Worm (Caenorhabditis elegans): ENCODE results near the gene F17H10.4.

The F17H10.4 gene

DNA sequence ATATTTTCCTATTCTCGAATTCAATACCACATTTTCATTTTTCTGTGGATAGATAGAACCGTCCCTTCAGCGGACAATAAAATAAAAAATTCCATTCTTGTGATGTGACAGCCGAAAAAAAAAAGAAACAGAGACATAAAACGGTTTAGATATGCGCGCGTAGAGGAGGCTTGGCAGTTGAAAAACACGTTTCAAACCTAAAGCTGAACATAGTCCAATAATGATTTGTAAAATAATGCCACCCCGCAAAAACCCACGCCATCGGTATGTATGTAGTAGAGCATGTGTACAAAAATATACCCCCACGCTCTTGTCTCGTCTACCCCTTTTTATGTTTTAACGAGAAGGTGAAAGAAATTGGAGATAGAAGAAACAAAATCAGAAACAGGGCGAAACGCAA lies 17.7 kb downstream of the F17H10.4 start (continued):
- TF ChIP-seq F10E7.11 (tag; optimal IDR thresholded peaks at IDR 0.05) (no peak), F33H1.4 (GFP tag; IDR thresholded peaks at IDR 0.05) (no peak), gei-17 (GFP tag; optimal IDR thresholded peaks at IDR 0.05) (peak; percentile 4), lsl-1 (GFP tag; optimal IDR thresholded peaks at IDR 0.05) (no peak), F37B4.10 (GFP tag; IDR thresholded peaks at IDR 0.05) (no peak), ztf-28 (GFP tag; IDR thresholded peaks at IDR 0.05) (no peak)

DNA sequence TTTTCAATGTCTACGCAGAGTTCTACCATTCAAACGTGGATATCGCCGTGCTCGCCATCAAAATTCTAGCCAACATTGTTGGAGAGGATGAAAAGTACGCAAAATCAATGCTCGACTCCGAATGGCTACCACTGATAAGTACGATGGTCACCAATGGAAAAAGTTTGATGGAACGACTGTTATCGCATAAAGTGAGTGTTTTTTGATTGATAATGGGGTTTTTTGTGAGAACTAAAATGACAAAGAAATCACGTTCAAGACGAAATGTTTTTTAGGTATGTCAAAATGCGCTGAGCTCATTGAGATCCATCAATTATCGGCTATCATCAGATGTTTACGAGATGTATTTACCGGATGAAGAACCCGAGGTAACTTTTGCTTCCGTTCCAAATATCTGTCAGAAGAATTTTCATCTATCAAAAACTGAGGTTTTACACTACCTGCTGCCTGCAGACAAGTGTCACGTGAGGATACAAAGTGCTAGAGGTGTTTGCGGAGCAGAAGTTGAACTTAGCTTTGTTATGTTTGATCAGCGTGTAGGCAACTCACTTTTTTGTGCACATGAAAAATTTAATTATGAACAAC lies 20.1 kb downstream of the F17H10.4 start:
- peak; percentile 24 for TF ChIP-seq nhr-80 (tag; optimal IDR thresholded peaks at IDR 0.05)
- 0 out of 2 replicates have a peak, but pooled peaks have one; percentile 30 for TF ChIP-seq pbrm-1 (GFP tag; IDR thresholded peaks at IDR 0.05)
- TF ChIP-seq ama-1 (optimal IDR thresholded peaks at IDR 0.05) = peak; percentile 34
- no peak for TF ChIP-seq ama-1 (GFP tag; optimal IDR thresholded peaks at IDR 0.05)
- 0 out of 2 replicates have a peak, but pooled peaks have one; percentile 35 for TF ChIP-seq let-526 (GFP tag; IDR thresholded peaks at IDR 0.05)
- TF ChIP-seq rcor-1 (GFP tag; IDR thresholded peaks at IDR 0.05) = no peak
- no peak for TF ChIP-seq bed-2 (GFP tag; IDR thresholded peaks at IDR 0.05)
- 0 out of 2 replicates have a peak, but pooled peaks have one; percentile 10 for TF ChIP-seq madf-3 (GFP tag; IDR thresholded peaks at IDR 0.05)
- TF ChIP-seq B0336.3 (GFP tag; IDR thresholded peaks at IDR 0.05) = 0 out of 2 replicates have a peak, but pooled peaks have one; percentile 40
- no peak for TF ChIP-seq lin-40 (tag; optimal IDR thresholded peaks at IDR 0.05)

DNA sequence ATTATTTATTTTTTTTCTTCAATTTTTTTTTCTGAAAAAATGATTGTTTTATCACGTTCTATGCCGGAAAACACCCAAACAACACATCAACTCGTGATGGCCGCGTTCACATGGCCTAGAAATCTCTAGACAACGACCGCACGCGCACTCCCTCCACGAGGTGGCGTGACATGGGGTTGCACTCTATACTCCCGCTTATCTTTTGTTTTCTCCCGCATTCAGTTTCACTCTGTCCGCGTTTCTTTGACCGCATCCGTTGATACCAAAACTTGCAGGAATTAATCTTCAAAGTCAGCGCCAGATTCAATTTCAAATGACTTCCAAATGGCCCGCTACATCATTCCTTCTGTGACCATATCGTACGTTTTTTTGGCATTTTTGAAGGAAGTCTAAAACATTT lies 21.4 kb downstream of the F17H10.4 start, which contains the start of gene F17H10.1:
Gene F17H10.1, plus strand, starts transcription at position 276 of the 400 bp plus-strand sequence.
- TF ChIP-seq nhr-90 (tag; optimal IDR thresholded peaks at IDR 0.05) = peak; percentile 48
- no peak for TF ChIP-seq ccch-3 (GFP tag; optimal IDR thresholded peaks at IDR 0.05)
- peak; percentile 64 for TF ChIP-seq B0035.1 (tag; optimal IDR thresholded peaks at IDR 0.05)
- no peak for TF ChIP-seq aptf-3 (GFP tag; IDR thresholded peaks at IDR 0.05)
- TF ChIP-seq hmg-20 (GFP tag; IDR thresholded peaks at IDR 0.05) = no peak
- peak; percentile 78 for TF ChIP-seq chd-7 (tag; optimal IDR thresholded peaks at IDR 0.05)
- TF ChIP-seq attf-6 (GFP tag; IDR thresholded peaks at IDR 0.05) = no peak
- TF ChIP-seq gei-17 (GFP tag; optimal IDR thresholded peaks at IDR 0.05) = peak; percentile 71
- no peak for TF ChIP-seq nhr-179 (tag; optimal IDR thresholded peaks at IDR 0.05)
- TF ChIP-seq C06A6.2 (GFP tag; conservative IDR thresholded peaks at IDR 0.05) = peak; percentile 68
- TF ChIP-seq snpc-3.4 (tag; optimal IDR thresholded peaks at IDR 0.05) = no peak
- no peak for TF ChIP-seq attf-3 (GFP tag; conservative IDR thresholded peaks at IDR 0.05)
- no peak for TF ChIP-seq egrh-3 (GFP tag; IDR thresholded peaks at IDR 0.05)
- TF ChIP-seq F23B12.7 (tag; optimal IDR thresholded peaks at IDR 0.05; ENCODE audit: insufficient read depth) = peak; percentile 39
- no peak for TF ChIP-seq him-1 (tag; optimal IDR thresholded peaks at IDR 0.05)
- 0 out of 2 replicates have a peak, but pooled peaks have one; percentile 37 for TF ChIP-seq Y95B8A.8 (GFP tag; IDR thresholded peaks at IDR 0.05)
- peak; percentile 84 for TF ChIP-seq tlf-1 (GFP tag; optimal IDR thresholded peaks at IDR 0.05)
- no peak for TF ChIP-seq F10E7.11 (tag; optimal IDR thresholded peaks at IDR 0.05)
- TF ChIP-seq snpc-4 (GFP tag; optimal IDR thresholded peaks at IDR 0.05) = no peak
- TF ChIP-seq snpc-4 (tag; optimal IDR thresholded peaks at IDR 0.05) = peak in 2 of 4 experiments; percentile 9 to 36
- peak; percentile 68 for TF ChIP-seq ceh-27 (GFP tag; optimal IDR thresholded peaks at IDR 0.05)
- no peak for TF ChIP-seq dpl-1 (GFP tag; optimal IDR thresholded peaks at IDR 0.05)
- no peak for TF ChIP-seq sdz-38 (tag; optimal IDR thresholded peaks at IDR 0.05)
- no peak for TF ChIP-seq sptf-2 (GFP tag; optimal IDR thresholded peaks at IDR 0.05)
- TF ChIP-seq C17E4.6 (GFP tag; IDR thresholded peaks at IDR 0.05) = no peak
- TF ChIP-seq K11D2.4 (GFP tag; IDR thresholded peaks at IDR 0.05) = peak; percentile 91
- peak; percentile 36 for TF ChIP-seq madf-6 (GFP tag; IDR thresholded peaks at IDR 0.05)
- TF ChIP-seq pbrm-1 (GFP tag; IDR thresholded peaks at IDR 0.05) = 0 out of 2 replicates have a peak, but pooled peaks have one; percentile 49
- no peak for TF ChIP-seq lsy-27 (tag; optimal IDR thresholded peaks at IDR 0.05; ENCODE audit: borderline replicate concordance, insufficient read depth)
- TF ChIP-seq ztf-22 (GFP tag; optimal IDR thresholded peaks at IDR 0.05) = peak; percentile 68
- no peak for TF ChIP-seq hlh-26 (GFP tag; conservative IDR thresholded peaks at IDR 0.05)
- TF ChIP-seq ama-1 (optimal IDR thresholded peaks at IDR 0.05) = peak; percentile 36
- no peak for TF ChIP-seq ama-1 (GFP tag; optimal IDR thresholded peaks at IDR 0.05)
- TF ChIP-seq dpff-1 (tag; optimal IDR thresholded peaks at IDR 0.05) = no peak
